Worm (Caenorhabditis elegans) whole organism, L1 larva: ENCODE data around the gene lec-9.
"Not testable (repeated sequence)": the region's sequence is repeated elsewhere in the genome, so short reads cannot be mapped to it uniquely, and the experiment has no call there.

Experiments used
- C04F5.9 ChIP-seq: sonication (generic microtip); optimal IDR thresholded peaks from 2 replicates; lab custom pipeline; 2016; ENCODE audit warnings: missing genetic modification characterization, missing compliant biosample characterization
- F16B12.6 ChIP-seq: fragments of 150-350 bp; optimal IDR thresholded peaks from 2 replicates; lab custom pipeline; 2014; ENCODE audit warnings: missing biosample characterization, missing genetic modification characterization
- Y116A8C.19 ChIP-seq: sonication (generic microtip); optimal IDR thresholded peaks from 2 replicates; lab custom pipeline; 2016; ENCODE audit warnings: missing compliant biosample characterization, missing genetic modification characterization, borderline replicate concordance
- alr-1 ChIP-seq: fragments of 200-800 bp; sonication (Bioruptor generic); optimal IDR thresholded peaks from 2 replicates; lab custom pipeline; 2018; ENCODE audit warnings: borderline replicate concordance, mild to moderate bottlenecking, missing genetic modification characterization, missing compliant biosample characterization
- blmp-1 ChIP-seq: fragments of 150-350 bp; optimal IDR thresholded peaks from 2 replicates; lab custom pipeline; 2014; ENCODE audit warnings: missing biosample characterization, missing genetic modification characterization
- ceh-8 ChIP-seq: fragments of 200-800 bp; sonication (Bioruptor generic); optimal IDR thresholded peaks from 2 replicates; lab custom pipeline; 2018; ENCODE audit warnings: mild to moderate bottlenecking, missing genetic modification characterization, moderate library complexity, missing compliant biosample characterization
- ceh-82 ChIP-seq, 3 experiments: fragments of 150-350 bp in 1 of 3; sonication (generic microtip) in 2 of 3; optimal IDR thresholded peaks; 2 replicates each; lab custom pipeline; 2014 to 2017; ENCODE audit warnings: missing biosample characterization in 3 of 3, missing genetic modification characterization in 3 of 3
- ces-1 ChIP-seq: fragments of 150-350 bp; optimal IDR thresholded peaks from 2 replicates; lab custom pipeline; 2014; ENCODE audit warnings: missing biosample characterization, missing genetic modification reagents, missing genetic modification characterization
- dpl-1 ChIP-seq, 3 experiments: fragments of 150-350 bp in 2 of 3; sonication (generic microtip) in 1 of 3; optimal IDR thresholded peaks; 2 replicates each; lab custom pipeline; 2014 to 2017; ENCODE audit warnings: missing biosample characterization in 3 of 3, missing genetic modification characterization in 3 of 3, missing genetic modification reagents in 3 of 3
- efl-1 ChIP-seq, 4 experiments: fragments of 150-350 bp; optimal IDR thresholded peaks in 3 of 4; peaks in 1 of 4; 1 replicate in 1 of 4; 2 replicates in 3 of 4; lab custom pipeline; 2014; ENCODE audit warnings: missing biosample characterization in 2 of 4, missing genetic modification characterization in 2 of 4, missing genetic modification reagents in 2 of 4
- elt-2 ChIP-seq: sonication (generic microtip); optimal IDR thresholded peaks from 2 replicates; lab custom pipeline; 2016; ENCODE audit warnings: missing genetic modification characterization, mild to moderate bottlenecking, inconsistent platforms, missing compliant biosample characterization, missing genetic modification reagents
- ets-5 ChIP-seq: fragments of 200-800 bp; sonication (Bioruptor generic); IDR thresholded peaks from 2 replicates; pipeline ENCODE4 v1.3.6; 2022; ENCODE audit warnings: missing genetic modification characterization, missing compliant biosample characterization
- fkh-10 ChIP-seq: sonication (generic microtip); optimal IDR thresholded peaks from 2 replicates; lab custom pipeline; 2017; ENCODE audit warnings: missing biosample characterization, missing genetic modification reagents, missing genetic modification characterization
- fkh-4 ChIP-seq: sonication (generic microtip); optimal IDR thresholded peaks from 2 replicates; lab custom pipeline; 2016; ENCODE audit warnings: missing compliant biosample characterization, missing genetic modification characterization, borderline replicate concordance
- fkh-8 ChIP-seq: sonication (generic microtip); optimal IDR thresholded peaks from 2 replicates; lab custom pipeline; 2016; ENCODE audit warnings: mild to moderate bottlenecking, missing genetic modification characterization, missing compliant biosample characterization
- hpl-2 ChIP-seq: fragments of 150-350 bp; optimal IDR thresholded peaks from 2 replicates; lab custom pipeline; 2014; ENCODE audit warnings: missing biosample characterization, missing genetic modification reagents, missing genetic modification characterization
- isw-1 ChIP-seq: fragments of 200-800 bp; sonication (Bioruptor generic); IDR thresholded peaks from 2 replicates; pipeline ENCODE4 v1.3.6; 2022; ENCODE audit warnings: missing genetic modification characterization, missing compliant biosample characterization
- jun-1 ChIP-seq: fragments of 150-350 bp; optimal IDR thresholded peaks from 2 replicates; lab custom pipeline; 2014; ENCODE audit warnings: missing biosample characterization, missing genetic modification reagents, missing genetic modification characterization
- lin-13 ChIP-seq: fragments of 150-350 bp; optimal IDR thresholded peaks from 2 replicates; lab custom pipeline; 2014; ENCODE audit warnings: missing biosample characterization, missing genetic modification reagents, missing genetic modification characterization
- lin-14 ChIP-seq: fragments of 200-800 bp; sonication (Bioruptor generic); optimal IDR thresholded peaks from 2 replicates; lab custom pipeline; 2018; ENCODE audit warnings: mild to moderate bottlenecking, missing genetic modification characterization, moderate library complexity, missing compliant biosample characterization
- lin-35 ChIP-seq, 2 experiments: fragments of 150-350 bp; optimal IDR thresholded peaks; 2 replicates each; lab custom pipeline; 2014; ENCODE audit warnings: missing biosample characterization in 2 of 2, missing genetic modification characterization in 2 of 2, missing genetic modification reagents in 2 of 2
- lir-3 ChIP-seq: sonication (generic microtip); optimal IDR thresholded peaks from 2 replicates; lab custom pipeline; 2016; ENCODE audit warnings: mild to moderate bottlenecking, missing genetic modification characterization, moderate library complexity, missing compliant biosample characterization; ENCODE audit not compliant: poor library complexity
- mab-9 ChIP-seq: fragments of 200-800 bp; sonication (Bioruptor generic); IDR thresholded peaks from 2 replicates; pipeline ENCODE4 v1.3.6; 2022; ENCODE audit warnings: missing genetic modification reagents, missing genetic modification characterization, missing compliant biosample characterization
- mef-2 ChIP-seq: fragments of 150-350 bp; optimal IDR thresholded peaks from 2 replicates; lab custom pipeline; 2014; ENCODE audit warnings: missing biosample characterization, missing genetic modification characterization
- mep-1 ChIP-seq: fragments of 150-350 bp; optimal IDR thresholded peaks from 2 replicates; lab custom pipeline; 2014; ENCODE audit warnings: missing biosample characterization, missing genetic modification characterization
- nhr-11 ChIP-seq: fragments of 150-350 bp; optimal IDR thresholded peaks from 2 replicates; lab custom pipeline; 2014; ENCODE audit warnings: missing biosample characterization, missing genetic modification characterization
- nhr-20 ChIP-seq: sonication (generic microtip); optimal IDR thresholded peaks from 2 replicates; lab custom pipeline; 2016; ENCODE audit warnings: mild to moderate bottlenecking, missing genetic modification characterization, missing compliant biosample characterization
- nhr-237 ChIP-seq: fragments of 150-350 bp; optimal IDR thresholded peaks from 2 replicates; lab custom pipeline; 2014; ENCODE audit warnings: missing biosample characterization, missing genetic modification characterization
- nhr-28 ChIP-seq: fragments of 150-350 bp; optimal IDR thresholded peaks from 2 replicates; lab custom pipeline; 2014; ENCODE audit warnings: missing biosample characterization, missing genetic modification characterization
- nhr-71 ChIP-seq: sonication (generic microtip); optimal IDR thresholded peaks from 2 replicates; lab custom pipeline; 2016; ENCODE audit warnings: mild to moderate bottlenecking, missing genetic modification characterization, moderate library complexity, missing compliant biosample characterization
- nhr-90 ChIP-seq: sonication (generic microtip); optimal IDR thresholded peaks from 2 replicates; lab custom pipeline; 2016; ENCODE audit warnings: mild to moderate bottlenecking, missing genetic modification characterization, missing compliant biosample characterization; ENCODE audit not compliant: poor library complexity
- pax-3 ChIP-seq: fragments of 200-800 bp; sonication (Bioruptor generic); optimal IDR thresholded peaks from 2 replicates; lab custom pipeline; 2018; ENCODE audit warnings: mild to moderate bottlenecking, missing genetic modification characterization, moderate library complexity, missing compliant biosample characterization
- skn-1 ChIP-seq: fragments of 150-350 bp; optimal IDR thresholded peaks from 2 replicates; lab custom pipeline; 2014; ENCODE audit warnings: missing biosample characterization, missing genetic modification characterization
- snpc-4 ChIP-seq: fragments of 150-350 bp; optimal IDR thresholded peaks from 2 replicates; lab custom pipeline; 2014; ENCODE audit warnings: missing biosample characterization, missing genetic modification characterization
- snu-23 ChIP-seq: sonication (generic microtip); optimal IDR thresholded peaks from 2 replicates; lab custom pipeline; 2016; ENCODE audit warnings: missing genetic modification characterization, missing compliant biosample characterization
- sptf-1 ChIP-seq: fragments of 150-350 bp; optimal IDR thresholded peaks from 2 replicates; lab custom pipeline; 2014; ENCODE audit warnings: missing biosample characterization, missing genetic modification characterization
- sup-37 ChIP-seq: fragments of 200-800 bp; sonication (Bioruptor generic); optimal IDR thresholded peaks from 2 replicates; lab custom pipeline; 2018; ENCODE audit warnings: mild to moderate bottlenecking, missing genetic modification characterization, missing compliant biosample characterization
- swsn-7 ChIP-seq: sonication (generic microtip); optimal IDR thresholded peaks from 2 replicates; lab custom pipeline; 2016; ENCODE audit warnings: missing genetic modification characterization, missing compliant biosample characterization
- tbx-2 ChIP-seq: sonication (generic microtip); optimal IDR thresholded peaks from 2 replicates; lab custom pipeline; 2016; ENCODE audit warnings: missing genetic modification characterization, missing compliant biosample characterization
- unc-30 ChIP-seq: sonication (generic microtip); optimal IDR thresholded peaks from 2 replicates; lab custom pipeline; 2017; ENCODE audit warnings: missing biosample characterization, missing genetic modification characterization
- unc-62 ChIP-seq: fragments of 150-350 bp; optimal IDR thresholded peaks from 2 replicates; lab custom pipeline; 2014; ENCODE audit warnings: missing biosample characterization, missing genetic modification reagents, missing genetic modification characterization
- unc-86 ChIP-seq: sonication (generic microtip); optimal IDR thresholded peaks from 2 replicates; lab custom pipeline; 2016; ENCODE audit warnings: missing genetic modification characterization, missing compliant biosample characterization
- unc-98 ChIP-seq: fragments of 200-800 bp; sonication (Bioruptor generic); IDR thresholded peaks from 2 replicates; pipeline ENCODE4 v1.3.6; 2022; ENCODE audit warnings: missing genetic modification characterization, missing compliant biosample characterization
- vab-15 ChIP-seq: sonication (generic microtip); optimal IDR thresholded peaks from 2 replicates; lab custom pipeline; 2017; ENCODE audit warnings: missing genotype, mild to moderate bottlenecking, missing genetic modification characterization, missing compliant biosample characterization
- xbp-1 ChIP-seq: sonication (generic microtip); optimal IDR thresholded peaks from 2 replicates; lab custom pipeline; 2016; ENCODE audit warnings: missing genetic modification characterization, missing compliant biosample characterization
- zag-1 ChIP-seq: fragments of 150-350 bp; optimal IDR thresholded peaks from 2 replicates; lab custom pipeline; 2014; ENCODE audit warnings: missing biosample characterization, missing genetic modification characterization

lec-9 gene

DNA sequence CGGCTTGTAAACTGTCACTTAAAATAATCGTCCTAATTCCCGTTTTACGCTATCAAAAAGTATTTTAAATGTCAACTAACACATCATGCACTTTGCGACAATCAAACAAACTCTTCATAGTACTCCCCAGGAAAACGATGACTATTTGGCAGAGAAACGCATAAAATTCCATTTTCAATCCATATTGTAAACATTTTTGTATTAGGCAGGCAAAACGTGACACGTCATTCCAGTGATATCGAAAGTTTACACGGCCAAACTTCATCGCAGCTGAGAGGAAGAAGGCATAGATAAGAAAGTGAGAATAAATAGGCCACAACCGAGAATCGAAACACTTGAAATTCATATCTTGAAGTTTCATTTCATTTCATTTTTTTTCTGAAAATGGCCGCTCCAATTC is at the start of gene lec-9:
Gene lec-9, plus strand, starts transcription at position 349 of the 400 bp plus-strand sequence.
- TF ChIP-seq lin-13 = no peak
- no peak for TF ChIP-seq mab-9
- TF ChIP-seq lir-3 = no peak
- TF ChIP-seq nhr-11 (tag; lab: Kevin White, UChicago) = no peak
- no peak for TF ChIP-seq unc-86 (tag; lab: Kevin White, UChicago)
- no peak for TF ChIP-seq xbp-1 (tag; lab: Kevin White, UChicago)
- no peak for TF ChIP-seq ets-5 (GFP tag; lab: Robert Waterston, UW)
- TF ChIP-seq alr-1 (tag; lab: Kevin White, UChicago) = no peak
- peak in 1 of 2 experiments; percentile 58 for TF ChIP-seq lin-35 (GFP tag; optimal IDR thresholded peaks at IDR 0.05; lab: Kevin White, UChicago)
- TF ChIP-seq ces-1 (GFP tag; lab: Kevin White, UChicago) = no peak
- TF ChIP-seq snu-23 (GFP tag; lab: Kevin White, UChicago) = no peak
- no peak for TF ChIP-seq fkh-8
- peak; percentile 18 for TF ChIP-seq lin-14
- no peak for TF ChIP-seq skn-1 (tag; lab: Kevin White, UChicago)
- peak; percentile 57 for TF ChIP-seq pax-3 (tag; lab: Kevin White, UChicago)
- TF ChIP-seq nhr-237 = no peak
- TF ChIP-seq fkh-4 (tag; lab: Kevin White, UChicago) = no peak
- TF ChIP-seq nhr-71 (tag; lab: Kevin White, UChicago) = peak; percentile 30
- no peak for TF ChIP-seq tbx-2 (tag; lab: Kevin White, UChicago)
- TF ChIP-seq unc-62 (GFP tag; lab: Kevin White, UChicago) = no peak
- no peak for TF ChIP-seq unc-30 (tag; lab: Kevin White, UChicago)
- TF ChIP-seq zag-1 = no peak
- TF ChIP-seq C04F5.9 (tag; lab: Kevin White, UChicago) = no peak
- no peak for TF ChIP-seq mep-1 (tag; lab: Kevin White, UChicago)
- no peak for TF ChIP-seq unc-98 (GFP tag; lab: Robert Waterston, UW)
- no peak for TF ChIP-seq hpl-2 (GFP tag; lab: Kevin White, UChicago)
- TF ChIP-seq vab-15 (tag; lab: Kevin White, UChicago) = no peak
- TF ChIP-seq elt-2 (tag; lab: Kevin White, UChicago) = peak; percentile 97
- TF ChIP-seq nhr-20 (tag; lab: Kevin White, UChicago) = peak; percentile 34
- no peak for TF ChIP-seq efl-1 (optimal IDR thresholded peaks at IDR 0.05; lab: Kevin White, UChicago)
- no peak for TF ChIP-seq efl-1 (GFP tag; optimal IDR thresholded peaks at IDR 0.05 in 1 of 2; lab: Kevin White, UChicago)
- peak; percentile 12 for TF ChIP-seq nhr-90 (tag; lab: Kevin White, UChicago)
- no peak for TF ChIP-seq F16B12.6
- TF ChIP-seq jun-1 (tag; lab: Kevin White, UChicago) = no peak
- TF ChIP-seq ceh-82 (tag; optimal IDR thresholded peaks at IDR 0.05; lab: Kevin White, UChicago) = no peak
- TF ChIP-seq blmp-1 = peak; percentile 43
- TF ChIP-seq, all 84 proteins: peak for 8

ce11 chrX:17550755-17551154 is 49.5 kb upstream of the lec-9 start, which contains the start of gene hlh-28:
Gene hlh-28 (plus strand): TSS chrX:17551055.
- not testable (repeated sequence) for TF ChIP-seq lin-14; unc-86 (tag; lab: Kevin White, UChicago); ceh-8 (GFP tag; lab: Kevin White, UChicago)

- no peak for TF ChIP-seq jun-1 (tag; lab: Kevin White, UChicago)
- no peak for TF ChIP-seq pax-3 (tag; lab: Kevin White, UChicago)
- no peak for TF ChIP-seq unc-62 (GFP tag; lab: Kevin White, UChicago)
- no peak for TF ChIP-seq mef-2
- TF ChIP-seq blmp-1 = no peak
- no peak for TF ChIP-seq isw-1
- TF ChIP-seq swsn-7 (tag; lab: Kevin White, UChicago) = no peak
- TF ChIP-seq Y116A8C.19 = no peak
- TF ChIP-seq fkh-4 (tag; lab: Kevin White, UChicago) = no peak
- TF ChIP-seq snpc-4 (tag; lab: Kevin White, UChicago) = no peak
- no peak for TF ChIP-seq mep-1 (tag; lab: Kevin White, UChicago)
- no peak for TF ChIP-seq sptf-1
- TF ChIP-seq nhr-28 = no peak
- TF ChIP-seq fkh-10 (GFP tag; lab: Kevin White, UChicago) = no peak
- TF ChIP-seq sup-37 (GFP tag; lab: Kevin White, UChicago) = no peak
- TF ChIP-seq dpl-1 (GFP tag; optimal IDR thresholded peaks at IDR 0.05; lab: Kevin White, UChicago) = no peak
- TF ChIP-seq, all 84 proteins: peak for 0
Measured at ce11 chrX:17553772-17554171, 46.5 kb upstream of the lec-9 start.
